Worm (Caenorhabditis elegans): ENCODE measurements around the gene sphr-1.

DNA sequence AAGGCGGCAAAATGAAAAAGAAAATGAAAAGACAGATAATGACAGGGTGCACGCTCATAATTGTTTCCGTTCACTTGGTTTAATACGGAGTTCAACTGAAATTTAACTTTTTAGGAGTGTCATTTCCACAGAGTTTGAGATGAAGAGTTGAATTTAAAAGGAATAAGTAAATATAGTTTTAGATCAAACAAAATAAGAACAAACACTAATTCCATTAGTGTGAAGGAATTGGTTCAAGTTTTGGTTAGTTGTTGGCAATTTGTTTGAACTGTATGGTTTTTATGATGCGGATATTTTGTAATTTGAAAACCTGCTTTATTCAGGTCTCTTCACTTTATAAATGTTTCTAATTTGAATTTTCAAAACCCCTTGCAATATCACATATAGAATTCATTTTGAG lies 34.7 kb upstream of the sphr-1 start, which contains the start of gene B0222.15:
- TF ChIP-seq unc-62 (GFP tag; optimal IDR thresholded peaks at IDR 0.05) (no peak), elt-1 (tag; optimal IDR thresholded peaks at IDR 0.05; ENCODE audit: borderline replicate concordance, insufficient read depth) (no peak), pha-4 (tag; optimal IDR thresholded peaks at IDR 0.05) (no peak), zip-8 (tag; optimal IDR thresholded peaks at IDR 0.05) (no peak), hlh-1 (tag; optimal IDR thresholded peaks at IDR 0.05) (no peak), tbx-8 (GFP tag; optimal IDR thresholded peaks at IDR 0.05) (no peak), lin-13 (tag; optimal IDR thresholded peaks at IDR 0.05) (no peak), nhr-28 (tag; optimal IDR thresholded peaks at IDR 0.05) (no peak), unc-39 (tag; optimal IDR thresholded peaks at IDR 0.05) (no peak), lsy-2 (tag; optimal IDR thresholded peaks at IDR 0.05) (no peak), nhr-12 (tag; optimal IDR thresholded peaks at IDR 0.05) (no peak), unc-120 (tag; optimal IDR thresholded peaks at IDR 0.05; ENCODE audit: poor library complexity, severe bottlenecking) (no peak), snpc-4 (tag; optimal IDR thresholded peaks at IDR 0.05) (no peak)

Measured in whole organism, mixed stage, embryonic.